Worm (Caenorhabditis elegans) whole organism, early embryonic: ENCODE data around the gene D2045.5.

Experiments
- B0310.2 ChIP-seq: sonication (generic microtip); optimal IDR thresholded peaks from 2 replicates; lab custom pipeline; 2016; ENCODE audit warnings: mild to moderate bottlenecking, missing genetic modification characterization, missing compliant biosample characterization
- F13C5.2 ChIP-seq: sonication (generic microtip); optimal IDR thresholded peaks from 2 replicates; lab custom pipeline; 2017; ENCODE audit warnings: mild to moderate bottlenecking, missing genetic modification characterization, inconsistent platforms, missing compliant biosample characterization
- aly-1 ChIP-seq: sonication (generic microtip); optimal IDR thresholded peaks from 2 replicates; lab custom pipeline; 2016; ENCODE audit warnings: missing genetic modification characterization, missing compliant biosample characterization
- ama-1 ChIP-seq: fragments of 150-350 bp; optimal IDR thresholded peaks from 2 replicates; lab custom pipeline; 2014
- ceh-13 ChIP-seq: fragments of 200-800 bp; sonication (Bioruptor generic); optimal IDR thresholded peaks from 2 replicates; lab custom pipeline; 2018; ENCODE audit warnings: mild to moderate bottlenecking, missing genetic modification characterization, missing compliant biosample characterization
- ceh-36 ChIP-seq: sonication (generic microtip); optimal IDR thresholded peaks from 2 replicates; lab custom pipeline; 2016; ENCODE audit warnings: missing genetic modification characterization, inconsistent platforms, missing compliant biosample characterization
- ets-7 ChIP-seq: sonication (generic microtip); optimal IDR thresholded peaks from 2 replicates; lab custom pipeline; 2016; ENCODE audit warnings: missing genotype, missing genetic modification characterization, missing compliant biosample characterization
- flt-1 ChIP-seq: fragments of 200-800 bp; sonication (Bioruptor generic); IDR thresholded peaks from 2 replicates; pipeline ENCODE4 v1.3.6; 2022; ENCODE audit warnings: missing genetic modification characterization, missing compliant biosample characterization
- hmbx-1 ChIP-seq: sonication (generic microtip); optimal IDR thresholded peaks from 2 replicates; lab custom pipeline; 2016; ENCODE audit warnings: mild to moderate bottlenecking, missing genetic modification characterization, missing compliant biosample characterization
- hmg-4 ChIP-seq: fragments of 200-800 bp; sonication (Bioruptor generic); optimal IDR thresholded peaks from 2 replicates; lab custom pipeline; 2018; ENCODE audit warnings: mild to moderate bottlenecking, missing genetic modification characterization, missing compliant biosample characterization
- hnd-1 ChIP-seq: sonication (generic microtip); optimal IDR thresholded peaks from 2 replicates; lab custom pipeline; 2016; ENCODE audit warnings: missing genetic modification characterization, missing compliant biosample characterization
- pes-1 ChIP-seq: fragments of 200-800 bp; sonication (Bioruptor generic); IDR thresholded peaks from 2 replicates; pipeline ENCODE4 v1.3.6; 2022; ENCODE audit warnings: missing genetic modification reagents, missing genetic modification characterization, missing compliant biosample characterization
- scrt-1 ChIP-seq: fragments of 200-800 bp; sonication (Bioruptor generic); IDR thresholded peaks from 2 replicates; pipeline ENCODE4 v1.3.6; 2022; ENCODE audit warnings: missing genetic modification characterization, missing compliant biosample characterization
- sea-1 ChIP-seq: fragments of 200-800 bp; sonication (Bioruptor generic); conservative IDR thresholded peaks from 2 replicates; pipeline ENCODE4 v1.3.6; 2022; ENCODE audit warnings: missing genetic modification characterization, missing compliant biosample characterization
- tbx-11 ChIP-seq: fragments of 200-800 bp; sonication (Bioruptor generic); IDR thresholded peaks from 2 replicates; pipeline ENCODE4 v1.3.6; 2022; ENCODE audit warnings: missing genetic modification characterization, missing compliant biosample characterization
- tbx-37 ChIP-seq: fragments of 200-800 bp; sonication (Bioruptor generic); conservative IDR thresholded peaks from 2 replicates; pipeline ENCODE4 v1.3.6; 2022; ENCODE audit warnings: missing genetic modification reagents, missing genetic modification characterization, missing compliant biosample characterization
- tra-4 ChIP-seq: sonication (generic microtip); optimal IDR thresholded peaks from 2 replicates; lab custom pipeline; 2017; ENCODE audit warnings: missing genetic modification characterization, missing compliant biosample characterization

D2045.5 gene

DNA sequence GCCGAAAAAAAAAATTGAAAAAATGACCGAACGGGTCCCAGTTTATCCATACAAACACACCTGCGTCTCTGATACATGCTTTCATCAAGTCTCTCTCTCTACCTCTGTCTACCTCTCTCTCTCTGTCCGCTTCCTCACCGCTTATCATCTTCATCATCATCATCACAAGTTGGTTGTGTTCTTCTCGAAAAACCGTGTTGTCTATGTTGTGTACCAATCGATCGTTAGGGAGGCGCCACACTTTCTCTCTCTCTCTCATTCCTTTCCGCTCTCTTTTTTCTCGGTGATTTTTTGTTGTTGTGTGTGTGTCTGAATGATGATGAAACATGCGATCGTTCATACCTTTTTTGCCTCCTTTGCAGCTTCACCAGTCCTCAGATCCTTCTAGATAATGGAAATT is 5.8 kb downstream of the D2045.5 start:
- TF ChIP-seq ceh-36 (no peak), tbx-11 (GFP tag; lab: Robert Waterston, UW) (no peak), ama-1 (lab: Kevin White, UChicago) (no peak), tbx-37 (GFP tag; lab: Robert Waterston, UW) (no peak), pes-1 (no peak), hmg-4 (GFP tag; lab: Kevin White, UChicago) (no peak), flt-1 (no peak), tra-4 (no peak), hnd-1 (no peak), ceh-13 (GFP tag; lab: Kevin White, UChicago) (no peak), aly-1 (tag; lab: Kevin White, UChicago) (no peak), B0310.2 (tag; lab: Kevin White, UChicago) (no peak), F13C5.2 (tag; lab: Kevin White, UChicago) (no peak), scrt-1 (GFP tag; lab: Robert Waterston, UW) (no peak)

DNA sequence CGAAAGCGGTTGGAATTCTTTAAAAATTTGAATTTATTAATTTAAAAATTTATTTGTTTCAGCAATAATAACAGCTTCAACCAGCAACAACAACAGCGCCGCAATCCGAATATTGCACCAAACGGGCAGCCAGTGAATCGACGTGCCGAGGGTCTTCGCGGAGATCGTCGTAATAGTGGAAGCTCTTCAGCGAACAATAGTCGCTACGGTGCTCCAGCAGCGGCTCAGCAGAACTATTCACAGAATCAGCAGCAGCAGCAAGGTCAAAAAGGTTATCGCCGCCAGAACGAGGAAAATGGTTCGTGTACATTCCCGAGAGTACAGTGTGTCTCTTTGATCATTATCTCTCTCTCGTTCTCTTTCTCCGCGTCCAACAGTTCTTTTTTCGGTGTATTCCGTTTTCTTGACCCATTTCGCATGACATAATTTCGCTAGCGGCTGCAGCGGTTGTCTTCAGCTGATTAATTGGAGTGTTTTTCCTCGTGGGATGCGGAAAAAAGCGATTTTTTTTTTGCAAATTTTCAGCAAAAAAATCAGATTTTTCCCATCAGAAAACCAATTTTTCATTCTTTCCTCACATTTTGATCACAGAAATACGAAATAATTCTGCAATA is 6.4 kb downstream of the D2045.5 start:
- no peak for TF ChIP-seq ceh-36
- TF ChIP-seq hmbx-1 (tag; lab: Kevin White, UChicago) = no peak
- no peak for TF ChIP-seq pes-1
- no peak for TF ChIP-seq aly-1 (tag; lab: Kevin White, UChicago)
- TF ChIP-seq ama-1 (lab: Kevin White, UChicago) = no peak
- TF ChIP-seq F13C5.2 (tag; lab: Kevin White, UChicago) = no peak
- TF ChIP-seq hnd-1 = no peak
- TF ChIP-seq tra-4 = no peak
- no peak for TF ChIP-seq scrt-1 (GFP tag; lab: Robert Waterston, UW)
- no peak for TF ChIP-seq ceh-13 (GFP tag; lab: Kevin White, UChicago)

DNA sequence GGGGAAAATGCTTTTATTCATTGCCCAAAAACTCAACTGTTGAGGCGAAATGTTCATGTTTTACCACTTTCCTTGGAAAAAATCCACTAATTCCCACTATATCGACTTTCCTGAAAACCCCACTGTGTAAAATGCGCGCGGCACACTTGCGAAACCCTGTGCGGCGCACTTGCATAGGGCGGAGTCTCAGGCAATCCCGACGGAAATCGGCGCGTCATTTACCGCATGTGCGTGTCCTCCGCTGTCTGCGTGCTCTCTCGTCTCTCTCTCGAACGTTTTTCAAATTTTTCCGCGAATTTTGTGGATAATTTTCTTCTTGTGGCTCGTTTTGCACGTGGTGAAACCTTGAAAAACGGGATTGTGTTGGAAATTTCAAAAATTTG is 8.3 kb downstream of the D2045.5 start, which contains the start of gene atx-2:
Gene atx-2, plus strand, starts transcription at position 226 of the 383 bp plus-strand sequence.
- TF ChIP-seq ceh-36 (peak; percentile 97), flt-1 (peak; percentile 95), ceh-13 (GFP tag; lab: Kevin White, UChicago) (peak; percentile 97), aly-1 (tag; lab: Kevin White, UChicago) (peak; percentile 95), scrt-1 (GFP tag; lab: Robert Waterston, UW) (peak; percentile 95), ama-1 (lab: Kevin White, UChicago) (no peak), F13C5.2 (tag; lab: Kevin White, UChicago) (peak; percentile 99), hmbx-1 (tag; lab: Kevin White, UChicago) (peak; percentile 88), pes-1 (peak; percentile 98), tra-4 (peak; percentile 95), hmg-4 (GFP tag; lab: Kevin White, UChicago) (peak; percentile 99), tbx-11 (GFP tag; lab: Robert Waterston, UW) (peak; percentile 97), hnd-1 (peak; percentile 92), B0310.2 (tag; lab: Kevin White, UChicago) (peak; percentile 96), tbx-37 (GFP tag; lab: Robert Waterston, UW) (peak; percentile 98), sea-1 (GFP tag; lab: Robert Waterston, UW) (peak; percentile 99), ets-7 (tag; lab: Kevin White, UChicago) (peak; percentile 91)

DNA sequence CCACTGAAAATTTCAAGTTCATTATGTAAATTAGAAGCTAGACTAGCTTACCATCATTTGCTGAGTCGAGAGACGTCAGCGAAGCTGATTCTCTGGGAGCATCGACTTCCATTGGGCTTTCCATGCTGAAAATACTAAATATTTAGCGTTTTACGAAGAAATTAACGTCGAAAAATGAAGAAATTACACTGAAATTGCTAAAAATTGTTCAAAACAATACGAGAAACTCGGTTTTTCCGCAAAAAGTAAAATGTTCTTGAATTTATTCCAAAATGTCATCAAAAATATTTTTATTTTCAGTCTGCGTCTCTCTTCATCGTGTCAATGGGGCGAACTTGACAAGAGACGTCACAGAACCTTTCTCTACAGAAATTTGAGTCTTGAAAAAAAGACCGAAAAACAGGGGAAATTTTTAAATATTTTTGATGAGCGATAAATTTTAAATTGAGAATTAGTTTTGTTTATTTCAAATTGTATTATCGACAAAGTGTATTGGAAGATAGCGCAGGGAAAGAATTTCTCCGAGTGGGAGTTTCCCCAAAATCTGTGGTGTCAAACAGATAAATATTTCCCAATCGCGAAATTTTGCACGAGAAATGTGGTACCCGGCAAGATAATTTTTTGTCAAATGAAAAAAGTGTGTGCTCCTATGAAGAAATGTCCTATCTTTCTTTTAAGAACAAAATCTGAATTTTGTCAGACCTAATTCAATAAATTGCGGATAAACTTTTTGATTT is 8.8 kb downstream of the D2045.5 start, which contains the start of gene ecps-1:
Gene ecps-1, minus strand, starts transcription at position 125 of the 737 bp plus-strand sequence.
- TF ChIP-seq tbx-37 (GFP tag; lab: Robert Waterston, UW) (peak; percentile 60; the same call in 1 of the 2 replicates), tra-4 (no peak), hmbx-1 (tag; lab: Kevin White, UChicago) (no peak), hmg-4 (GFP tag; lab: Kevin White, UChicago) (no peak), F13C5.2 (tag; lab: Kevin White, UChicago) (no peak), aly-1 (tag; lab: Kevin White, UChicago) (no peak), ceh-13 (GFP tag; lab: Kevin White, UChicago) (no peak), flt-1 (peak; percentile 28; the same call in 1 of the 2 replicates), B0310.2 (tag; lab: Kevin White, UChicago) (no peak), pes-1 (peak; percentile 75), sea-1 (GFP tag; lab: Robert Waterston, UW) (0 out of 2 replicates have a peak, but pooled peaks have one; percentile 11), tbx-11 (GFP tag; lab: Robert Waterston, UW) (peak; percentile 23; the same call in 1 of the 2 replicates), ama-1 (lab: Kevin White, UChicago) (no peak), scrt-1 (GFP tag; lab: Robert Waterston, UW) (peak; percentile 35; the same call in 1 of the 2 replicates), ets-7 (tag; lab: Kevin White, UChicago) (no peak)

DNA sequence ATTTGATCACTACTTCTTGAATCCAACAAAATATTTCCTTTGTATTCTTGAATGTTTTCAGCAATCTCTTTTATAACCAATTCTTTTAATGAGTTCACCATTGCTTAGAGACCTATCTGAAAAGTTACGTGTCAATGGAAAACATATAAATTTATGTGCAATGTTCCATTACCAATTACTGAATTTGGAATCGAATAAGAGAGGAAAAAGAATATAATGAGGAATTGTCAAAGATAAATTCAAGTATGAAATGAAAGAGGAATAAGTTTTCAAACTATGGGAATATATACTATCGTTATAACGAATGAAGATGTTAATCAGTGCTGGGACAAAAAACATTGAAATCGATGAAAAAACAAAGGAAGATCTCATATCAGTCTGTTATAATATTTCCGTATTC is 18.4 kb downstream of the D2045.5 start, which contains the start of gene H04D03.4:
Gene H04D03.4, minus strand, starts transcription at position 101 of the 400 bp plus-strand sequence.
- TF ChIP-seq hmbx-1 (tag; lab: Kevin White, UChicago) = no peak
- TF ChIP-seq ets-7 (tag; lab: Kevin White, UChicago) = no peak
- no peak for TF ChIP-seq ama-1 (lab: Kevin White, UChicago)
- no peak for TF ChIP-seq sea-1 (GFP tag; lab: Robert Waterston, UW)
- TF ChIP-seq tra-4 = no peak
- no peak for TF ChIP-seq hnd-1
- no peak for TF ChIP-seq ceh-13 (GFP tag; lab: Kevin White, UChicago)
- no peak for TF ChIP-seq aly-1 (tag; lab: Kevin White, UChicago)
- no peak for TF ChIP-seq ceh-36
- TF ChIP-seq B0310.2 (tag; lab: Kevin White, UChicago) = no peak

DNA sequence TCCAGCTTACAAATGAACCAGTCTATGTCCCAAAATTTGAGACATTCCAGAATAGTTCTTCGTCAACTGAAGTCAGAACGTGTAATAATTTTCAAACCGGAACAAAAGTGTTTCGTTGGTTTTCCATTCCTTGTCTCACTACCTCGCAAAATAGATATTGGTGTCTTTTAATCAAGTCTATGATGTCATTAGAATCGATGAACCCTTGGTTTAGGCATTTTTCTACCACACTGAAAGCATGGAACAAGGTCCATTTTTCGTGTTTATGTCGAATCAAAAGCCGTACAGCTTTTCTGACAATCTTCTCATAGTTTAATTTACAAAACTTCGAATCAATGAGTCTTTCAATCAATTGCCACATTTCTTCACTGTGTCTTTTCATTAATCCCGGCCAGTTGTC is 22.7 kb downstream of the D2045.5 start, which contains the start of gene H04D03.7:
Gene H04D03.7, minus strand, starts transcription at position 101 of the 400 bp plus-strand sequence.
- TF ChIP-seq tbx-37 (GFP tag; lab: Robert Waterston, UW) = no peak
- TF ChIP-seq ceh-13 (GFP tag; lab: Kevin White, UChicago) = no peak
- TF ChIP-seq scrt-1 (GFP tag; lab: Robert Waterston, UW) = no peak
- TF ChIP-seq hmg-4 (GFP tag; lab: Kevin White, UChicago) = no peak
- TF ChIP-seq ceh-36 = no peak
